Fruit fly (Drosophila melanogaster): ENCODE data around the gene ninaD.

dm6 chr2L:18121367-18122230 is 40.2 kb downstream of the ninaD start:
- TF ChIP-seq CG8478 (optimal IDR thresholded peaks at IDR 0.05) (no peak), CTCF (optimal IDR thresholded peaks at IDR 0.05) (no peak)
